Fruit fly (Drosophila melanogaster): ENCODE measurements around the gene CG31875.

Gene CG31875

DNA sequence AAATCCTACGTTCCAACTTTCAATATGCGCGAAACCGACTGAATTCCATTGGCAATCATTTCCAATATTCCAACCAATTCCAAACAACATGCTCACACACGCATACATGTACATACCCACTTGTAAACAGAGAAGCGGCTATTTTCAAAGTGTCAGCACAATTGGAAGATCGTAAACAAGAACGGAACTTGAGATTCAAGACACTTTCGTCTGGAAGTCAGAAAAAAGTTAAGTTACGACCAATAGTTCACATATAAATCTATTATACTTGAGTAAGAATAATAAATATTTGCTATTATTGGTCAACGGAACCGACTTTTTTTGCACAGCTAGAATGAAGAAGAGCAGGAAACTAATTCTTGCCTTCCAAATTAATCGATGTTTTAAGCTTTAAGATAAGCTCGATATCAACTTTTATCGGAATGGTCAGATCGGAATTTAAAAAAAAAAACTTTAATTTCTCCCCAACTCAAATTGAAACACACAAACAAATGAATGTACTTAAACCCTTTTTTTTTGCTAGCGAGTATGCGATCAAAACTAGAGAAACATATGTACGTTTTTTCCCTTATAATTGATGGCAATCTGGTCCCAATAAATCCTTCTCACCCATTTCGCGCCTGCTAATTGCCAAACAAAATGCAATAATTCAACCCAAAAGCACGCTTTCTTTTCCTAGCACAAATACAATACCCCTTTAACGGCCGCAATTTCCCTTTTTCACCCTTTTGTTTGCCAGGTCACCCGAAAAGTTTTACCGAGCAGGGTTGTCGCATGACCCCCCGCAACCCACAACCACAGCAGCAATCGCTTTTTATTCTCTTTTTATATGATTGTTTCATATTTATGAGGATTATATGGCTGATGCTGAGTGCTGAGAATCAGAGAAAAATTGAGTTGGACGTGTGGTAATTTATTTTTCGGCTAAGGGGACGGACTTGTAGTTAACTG lies at the start of gene CG31875, which contains the start of gene SoYb:
Gene CG31875, minus strand, starts transcription at position 329 of the 951 bp plus-strand sequence.
Gene SoYb, minus strand, starts transcription at position 329 of the 951 bp plus-strand sequence.
- TF ChIP-seq tj (GFP tag; optimal IDR thresholded peaks at IDR 0.05) (peak; percentile 94), CG14711 (tag; optimal IDR thresholded peaks at IDR 0.05) (peak; percentile 58), kay (GFP tag; ENCODE audit: borderline replicate concordance) (peak; percentile 5), bab1 (GFP tag; optimal IDR thresholded peaks at IDR 0.05) (peak; percentile 64), Hr96 (GFP tag; optimal IDR thresholded peaks at IDR 0.05) (no peak)

DNA sequence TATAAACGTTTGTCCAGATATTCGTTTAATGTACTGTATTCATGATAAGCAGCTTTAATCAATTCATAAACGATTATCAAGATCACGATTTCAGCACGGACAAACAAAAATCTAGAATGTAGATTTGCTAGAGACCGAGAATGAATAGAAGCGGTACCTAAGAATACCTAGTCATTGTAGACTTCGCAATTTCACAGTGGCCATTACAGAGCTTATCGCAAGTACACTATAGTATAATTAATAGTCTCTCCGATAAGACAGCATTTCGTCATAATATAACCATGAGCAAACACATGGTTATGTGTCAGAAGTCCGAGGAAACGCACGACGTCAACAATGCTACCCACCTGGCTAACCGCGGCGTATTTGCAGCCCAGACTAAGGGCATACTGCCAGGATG lies 46.7 kb upstream of the CG31875 start, which contains the start of gene CG33301:
Gene CG33301, plus strand, starts transcription at position 301 of the 400 bp plus-strand sequence.
- TF ChIP-seq Mnt (GFP tag; optimal IDR thresholded peaks at IDR 0.05) = no peak
- peak; percentile 15 for TF ChIP-seq CG33017 (tag; optimal IDR thresholded peaks at IDR 0.05)
- peak; percentile 66 for TF ChIP-seq kay (GFP tag; ENCODE audit: borderline replicate concordance)
- TF ChIP-seq pad (GFP tag; optimal IDR thresholded peaks at IDR 0.05) = no peak
- TF ChIP-seq cic (GFP tag; optimal IDR thresholded peaks at IDR 0.05) = peak; percentile 16
- TF ChIP-seq ovo (GFP tag; optimal IDR thresholded peaks at IDR 0.05) = no peak

DNA sequence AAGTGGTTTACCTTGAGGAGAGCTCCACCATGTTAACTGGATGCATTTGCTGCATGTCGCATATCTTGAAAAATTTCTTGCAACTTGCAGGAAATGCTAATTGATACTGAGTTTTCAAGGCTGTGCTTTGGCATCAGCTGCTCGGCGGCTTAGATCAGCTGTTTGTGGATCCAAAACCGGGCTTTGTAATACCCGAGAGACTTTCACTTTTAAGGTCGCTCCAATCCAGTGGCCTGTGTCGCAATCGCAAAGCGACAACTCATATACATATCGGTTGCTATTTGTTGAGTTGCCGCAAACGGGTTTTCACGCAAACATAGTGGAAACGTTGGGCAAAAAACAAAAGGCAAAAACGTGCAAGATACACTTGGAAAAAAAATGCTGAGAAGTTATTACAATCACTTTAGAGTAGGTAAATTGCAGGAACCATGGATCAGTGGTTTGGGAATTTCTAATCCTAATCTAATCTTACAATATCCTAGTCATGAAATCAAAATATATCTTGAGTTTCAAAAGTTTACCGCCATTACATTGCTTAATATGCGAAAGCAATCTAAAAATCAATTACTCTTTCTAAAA lies 33.3 kb upstream of the CG31875 start:
- TF ChIP-seq CG7101 (tag; optimal IDR thresholded peaks at IDR 0.05) (no peak), Hr96 (GFP tag; optimal IDR thresholded peaks at IDR 0.05) (no peak), Crg-1 (GFP tag; optimal IDR thresholded peaks at IDR 0.05) (no peak), tj (GFP tag; optimal IDR thresholded peaks at IDR 0.05) (no peak), cic (GFP tag; optimal IDR thresholded peaks at IDR 0.05) (no peak)

DNA sequence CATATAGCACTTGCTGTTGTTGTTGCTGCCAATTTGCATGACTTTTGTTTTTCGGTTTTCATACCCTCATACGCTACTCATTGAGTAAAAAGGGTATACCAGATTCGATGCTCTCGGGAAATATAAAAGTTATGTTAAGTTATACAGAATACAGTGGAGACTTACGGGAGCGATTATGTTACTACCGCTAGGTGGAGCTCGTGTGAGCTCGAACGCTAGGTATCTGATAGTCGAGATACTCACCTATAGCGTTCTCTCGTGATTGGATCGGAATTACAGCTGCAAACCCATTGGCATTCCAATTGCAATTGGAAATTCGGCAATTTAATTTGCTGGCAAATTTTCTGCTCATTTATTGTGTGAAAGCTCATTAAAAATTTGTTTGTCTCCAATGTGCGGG lies 30.9 kb upstream of the CG31875 start:
- TF ChIP-seq tj (GFP tag; optimal IDR thresholded peaks at IDR 0.05) (no peak), CG7045 (GFP tag; optimal IDR thresholded peaks at IDR 0.05) (no peak), CG12768 (GFP tag; optimal IDR thresholded peaks at IDR 0.05) (no peak), ovo (GFP tag; optimal IDR thresholded peaks at IDR 0.05) (no peak), Hr96 (GFP tag; optimal IDR thresholded peaks at IDR 0.05) (no peak), cic (GFP tag; optimal IDR thresholded peaks at IDR 0.05) (no peak), CG11617 (GFP tag; optimal IDR thresholded peaks at IDR 0.05) (no peak), CG7101 (tag; optimal IDR thresholded peaks at IDR 0.05) (no peak), pad (GFP tag; optimal IDR thresholded peaks at IDR 0.05) (no peak), Mnt (GFP tag; optimal IDR thresholded peaks at IDR 0.05) (no peak), Clk (GFP tag; optimal IDR thresholded peaks at IDR 0.05) (no peak)

DNA sequence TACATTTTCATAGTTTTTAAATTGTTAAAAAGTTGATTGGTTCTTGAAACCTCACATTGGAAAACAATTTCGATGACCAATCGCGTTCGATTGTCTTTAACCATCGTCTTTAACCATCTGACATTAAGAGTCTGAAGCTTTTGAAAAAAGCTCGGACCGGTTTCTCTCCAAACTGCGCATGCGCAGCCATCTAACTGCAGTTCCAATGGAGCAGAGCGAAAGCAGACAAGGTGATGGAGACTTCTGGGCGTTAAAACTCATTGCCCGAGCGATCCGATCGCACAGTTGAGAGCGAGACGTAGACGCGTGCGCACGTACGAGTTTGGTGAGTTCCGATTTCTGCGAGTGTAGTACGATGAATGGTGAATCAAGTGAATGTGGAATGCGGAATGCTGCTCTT lies 29.9 kb upstream of the CG31875 start, which contains the start of gene obst-B:
Gene obst-B, plus strand, starts transcription at position 276 of the 400 bp plus-strand sequence.
- TF ChIP-seq CG33017 (tag; optimal IDR thresholded peaks at IDR 0.05) (no peak), tj (GFP tag; optimal IDR thresholded peaks at IDR 0.05) (no peak), CG11617 (GFP tag; optimal IDR thresholded peaks at IDR 0.05) (no peak), CG7045 (GFP tag; optimal IDR thresholded peaks at IDR 0.05) (no peak), Hr96 (GFP tag; optimal IDR thresholded peaks at IDR 0.05) (no peak), ovo (GFP tag; optimal IDR thresholded peaks at IDR 0.05) (no peak), CG12768 (GFP tag; optimal IDR thresholded peaks at IDR 0.05) (no peak), kay (GFP tag; ENCODE audit: borderline replicate concordance) (no peak), CG14711 (tag; optimal IDR thresholded peaks at IDR 0.05) (no peak), Mnt (GFP tag; optimal IDR thresholded peaks at IDR 0.05) (no peak), Clk (GFP tag; optimal IDR thresholded peaks at IDR 0.05) (no peak), CG7101 (tag; optimal IDR thresholded peaks at IDR 0.05) (no peak)

DNA sequence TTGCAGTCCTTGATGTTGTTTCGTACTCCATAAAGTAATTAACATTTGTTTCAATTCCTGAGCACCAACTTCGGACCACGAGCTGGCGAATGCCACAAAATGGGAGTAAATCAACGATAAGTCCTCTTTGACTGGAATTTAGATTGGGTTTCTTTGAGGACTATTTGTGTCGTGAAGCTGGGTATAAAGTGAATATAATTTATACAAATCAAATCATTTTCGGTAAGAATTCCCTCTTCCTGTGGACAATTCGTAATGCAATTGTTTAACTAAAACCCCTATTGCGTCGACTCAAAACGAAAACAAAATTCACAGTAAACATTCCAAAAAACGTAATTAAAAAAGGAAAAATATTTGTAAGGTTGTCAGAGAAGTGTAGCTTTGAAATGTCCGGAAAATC lies 23.8 kb upstream of the CG31875 start, which contains the start of gene CG13127:
Gene CG13127, plus strand, starts transcription at position 301 of the 400 bp plus-strand sequence.
- no peak for TF ChIP-seq kay (GFP tag; ENCODE audit: borderline replicate concordance)
- no peak for TF ChIP-seq tj (GFP tag; optimal IDR thresholded peaks at IDR 0.05)
- TF ChIP-seq toe (GFP tag; optimal IDR thresholded peaks at IDR 0.05) = no peak
- TF ChIP-seq Clk (GFP tag; optimal IDR thresholded peaks at IDR 0.05) = no peak
- no peak for TF ChIP-seq CG33017 (tag; optimal IDR thresholded peaks at IDR 0.05)
- TF ChIP-seq CG5204 (GFP tag; optimal IDR thresholded peaks at IDR 0.05) = no peak
- no peak for TF ChIP-seq CG7045 (GFP tag; optimal IDR thresholded peaks at IDR 0.05)
- TF ChIP-seq Crg-1 (GFP tag; optimal IDR thresholded peaks at IDR 0.05) = no peak
- TF ChIP-seq CG1620 (GFP tag; optimal IDR thresholded peaks at IDR 0.05) = no peak
- no peak for TF ChIP-seq Hr96 (GFP tag; optimal IDR thresholded peaks at IDR 0.05)
- TF ChIP-seq ovo (GFP tag; optimal IDR thresholded peaks at IDR 0.05) = no peak
- TF ChIP-seq CG11617 (GFP tag; optimal IDR thresholded peaks at IDR 0.05) = no peak
- TF ChIP-seq CG12768 (GFP tag; optimal IDR thresholded peaks at IDR 0.05) = no peak
- no peak for TF ChIP-seq cnc (optimal IDR thresholded peaks at IDR 0.05)
- TF ChIP-seq cic (GFP tag; optimal IDR thresholded peaks at IDR 0.05) = no peak
- TF ChIP-seq Mnt (GFP tag; optimal IDR thresholded peaks at IDR 0.05) = no peak
